Fruit fly (Drosophila melanogaster): ENCODE data around the gene dpr6.

The dpr6 gene

DNA sequence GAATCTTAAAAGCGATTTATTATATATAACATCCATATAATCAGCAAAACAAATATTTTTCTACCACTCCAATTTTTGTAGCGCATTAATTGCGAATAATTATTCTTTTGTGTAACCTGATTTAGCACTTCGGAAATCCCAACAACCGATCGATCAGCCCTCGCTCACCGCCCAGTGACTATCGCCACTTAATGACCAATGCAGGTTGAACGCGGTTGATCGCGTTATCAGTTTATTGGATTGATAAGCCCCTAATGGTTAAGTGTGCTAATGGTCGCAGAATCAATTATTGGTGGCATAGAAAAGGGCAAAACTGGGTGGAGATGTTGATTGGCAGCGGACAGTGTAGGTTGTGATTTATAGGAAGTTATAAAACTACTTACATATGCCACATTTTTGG is 114.0 kb downstream of the dpr6 start (continued):
- TF ChIP-seq CG8924 (tag; optimal IDR thresholded peaks at IDR 0.05): no peak

DNA sequence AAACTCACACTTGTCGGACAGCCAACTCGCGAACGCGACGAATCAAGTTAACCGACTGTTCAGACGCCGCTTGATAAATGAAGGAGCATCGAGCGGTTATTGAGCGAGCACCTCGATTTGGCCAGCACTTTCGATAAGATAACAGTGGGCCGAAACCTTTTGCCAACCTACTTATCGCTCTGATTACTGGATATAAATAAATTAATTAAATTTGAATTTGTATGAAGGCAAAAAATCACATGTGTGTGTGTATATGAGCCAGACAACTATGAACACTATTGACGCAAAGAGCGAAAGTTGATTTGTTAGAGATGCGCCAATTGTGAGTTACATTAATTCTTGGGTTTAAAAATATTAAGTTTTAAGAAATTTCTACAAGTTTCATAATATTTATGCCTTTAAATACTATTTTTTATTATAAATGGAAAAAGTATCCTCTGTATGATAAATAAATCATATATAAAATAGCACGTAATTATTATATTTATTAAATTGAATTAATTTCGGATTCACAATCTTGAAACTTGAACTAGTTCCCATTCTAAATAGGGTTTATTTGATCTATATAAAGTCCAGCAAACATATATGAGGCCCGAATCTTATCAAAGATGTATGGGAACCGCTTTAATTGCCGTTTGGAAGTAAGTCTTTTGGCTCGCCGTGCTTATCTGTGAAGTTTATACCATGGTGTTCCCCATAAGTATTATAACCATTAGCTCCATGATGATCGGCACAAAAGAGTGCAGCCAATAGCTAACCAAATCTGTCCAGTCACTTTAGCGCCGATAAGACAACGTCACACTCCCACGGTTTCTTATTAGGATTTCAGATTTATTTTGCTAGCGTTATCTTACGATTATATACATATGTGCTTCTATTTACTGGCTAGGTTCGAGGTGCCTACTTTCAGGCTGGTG is 115.2 kb downstream of the dpr6 start, which contains the start of gene CG14160:
Gene CG14160 (minus strand): TSS at position 51 of the 917 bp plus-strand sequence.
- TF ChIP-seq CG15514 (GFP tag; optimal IDR thresholded peaks at IDR 0.05) (peak; percentile 94), CG14441 (GFP tag; IDR thresholded peaks at IDR 0.05) (no peak), CG1602 (GFP tag; optimal IDR thresholded peaks at IDR 0.05) (no peak), chinmo (GFP tag; IDR thresholded peaks at IDR 0.05; ENCODE audit: partially characterized antibody) (peak; percentile 26; the same call in 1 of the 4 replicates), nau (GFP tag; optimal IDR thresholded peaks at IDR 0.05) (no peak), CG18599 (GFP tag; optimal IDR thresholded peaks at IDR 0.05) (no peak), hbn (GFP tag; IDR thresholded peaks at IDR 0.05; ENCODE audit: partially characterized antibody) (no peak), CG32772 (GFP tag; IDR thresholded peaks at IDR 0.05) (no peak), CG34376 (GFP tag; optimal IDR thresholded peaks at IDR 0.05) (no peak), Hmr (GFP tag; optimal IDR thresholded peaks at IDR 0.05) (peak; percentile 20), Hmx (GFP tag; optimal IDR thresholded peaks at IDR 0.05) (no peak), gem (tag; optimal IDR thresholded peaks at IDR 0.05) (peak; percentile 30), Sox102F (GFP tag; optimal IDR thresholded peaks at IDR 0.05) (no peak), Dip3 (GFP tag; optimal IDR thresholded peaks at IDR 0.05) (no peak), HLHmδ (GFP tag; optimal IDR thresholded peaks at IDR 0.05) (no peak), exex (tag; optimal IDR thresholded peaks at IDR 0.05) (peak; percentile 96), danr (GFP tag; IDR thresholded peaks at IDR 0.05) (no peak), pzg (GFP tag; optimal IDR thresholded peaks at IDR 0.05) (no peak), ab (GFP tag; optimal IDR thresholded peaks at IDR 0.05) (no peak), unc-4 (GFP tag; IDR thresholded peaks at IDR 0.05; ENCODE audit: partially characterized antibody) (no peak), CG32767 (GFP tag; IDR thresholded peaks at IDR 0.05) (no peak), pho (GFP tag; optimal IDR thresholded peaks at IDR 0.05) (no peak), usp (GFP tag; optimal IDR thresholded peaks at IDR 0.05) (no peak), wek (GFP tag; optimal IDR thresholded peaks at IDR 0.05) (no peak), mirr (GFP tag; optimal IDR thresholded peaks at IDR 0.05) (peak; percentile 75), CHES-1-like (GFP tag; optimal IDR thresholded peaks at IDR 0.05) (no peak), CG3847 (GFP tag; IDR thresholded peaks at IDR 0.05) (no peak), NC2α (GFP tag; optimal IDR thresholded peaks at IDR 0.05) (no peak), CG5180 (GFP tag; optimal IDR thresholded peaks at IDR 0.05) (no peak), hkb (optimal IDR thresholded peaks at IDR 0.05) (no peak), hkb (GFP tag; IDR thresholded peaks at IDR 0.05) (no peak), tin (GFP tag; optimal IDR thresholded peaks at IDR 0.05) (no peak), CG10431 (GFP tag; optimal IDR thresholded peaks at IDR 0.05) (no peak), CG6854 (GFP tag; optimal IDR thresholded peaks at IDR 0.05) (no peak), CG14667 (GFP tag; IDR thresholded peaks at IDR 0.05) (no peak), tap (tag; optimal IDR thresholded peaks at IDR 0.05) (no peak), CG3281 (GFP tag; optimal IDR thresholded peaks at IDR 0.05) (peak; percentile 5), corto (GFP tag; optimal IDR thresholded peaks at IDR 0.05) (no peak), tup (GFP tag; optimal IDR thresholded peaks at IDR 0.05) (no peak), trh (GFP tag; optimal IDR thresholded peaks at IDR 0.05) (no peak), CG10366 (GFP tag; IDR thresholded peaks at IDR 0.05) (no peak), sd (tag; optimal IDR thresholded peaks at IDR 0.05) (no peak), crol (GFP tag; IDR thresholded peaks at IDR 0.05) (no peak), az2 (GFP tag; optimal IDR thresholded peaks at IDR 0.05) (no peak), ERR (GFP tag; optimal IDR thresholded peaks at IDR 0.05) (no peak), HLH4C (GFP tag; IDR thresholded peaks at IDR 0.05; ENCODE audit: partially characterized antibody) (no peak), yki (optimal IDR thresholded peaks at IDR 0.05) (no peak)
